Worm (Caenorhabditis elegans) whole organism, L4 larva: ENCODE data around the gene nspg-8.
A peak's percentile ranks its signal among the peaks of the same experiment; 100 is the strongest.

Source experiments
- F10B5.3 ChIP-seq: sonication (generic microtip); optimal IDR thresholded peaks from 2 replicates; lab custom pipeline; 2016; ENCODE audit warnings: mild to moderate bottlenecking, missing genetic modification characterization, missing compliant biosample characterization
- R02D3.7 ChIP-seq: fragments of 150-350 bp; sonication (generic microtip); optimal IDR thresholded peaks from 3 replicates; lab custom pipeline; 2014; ENCODE audit warnings: missing biosample characterization, missing genetic modification characterization
- Y105C5A.15 ChIP-seq: fragments of 200-800 bp; sonication (Bioruptor generic); IDR thresholded peaks from 2 replicates; pipeline ENCODE4 v1.3.6; 2022; ENCODE audit warnings: missing genetic modification characterization, missing compliant biosample characterization
- Y5F2A.4 ChIP-seq: fragments of 200-800 bp; sonication (Bioruptor generic); optimal IDR thresholded peaks from 2 replicates; lab custom pipeline; 2018; ENCODE audit warnings: mild to moderate bottlenecking, missing genetic modification characterization, missing compliant biosample characterization
- ZK337.2 ChIP-seq: fragments of 200-800 bp; sonication (Bioruptor generic); IDR thresholded peaks from 2 replicates; pipeline ENCODE4 v1.3.6; 2022; ENCODE audit warnings: missing genetic modification reagents, missing genetic modification characterization, missing compliant biosample characterization
- ama-1 ChIP-seq: fragments of 150-350 bp; optimal IDR thresholded peaks from 2 replicates; lab custom pipeline; 2014; ENCODE audit warnings: inconsistent platforms, mixed read lengths
- attf-4 ChIP-seq: sonication (generic microtip); optimal IDR thresholded peaks from 3 replicates; lab custom pipeline; 2017; ENCODE audit warnings: missing biosample characterization, missing genetic modification characterization
- ceh-32 ChIP-seq: sonication (generic microtip); optimal IDR thresholded peaks from 2 replicates; lab custom pipeline; 2016; ENCODE audit warnings: mild to moderate bottlenecking, missing genetic modification characterization, missing compliant biosample characterization; ENCODE audit not compliant: poor library complexity
- ceh-82 ChIP-seq: sonication (generic microtip); optimal IDR thresholded peaks from 2 replicates; lab custom pipeline; 2017; ENCODE audit warnings: missing biosample characterization, missing genetic modification characterization
- ctbp-1 ChIP-seq: fragments of 200-800 bp; sonication (Bioruptor generic); IDR thresholded peaks from 2 replicates; pipeline ENCODE4 v1.3.6; 2022; ENCODE audit warnings: missing genetic modification reagents, missing genetic modification characterization, missing compliant biosample characterization
- daf-12 ChIP-seq: fragments of 150-350 bp; optimal IDR thresholded peaks from 2 replicates; lab custom pipeline; 2014; ENCODE audit warnings: missing biosample characterization, missing genetic modification reagents, missing genetic modification characterization
- daf-16 ChIP-seq, 3 experiments: sonication (generic microtip); optimal IDR thresholded peaks; 2 replicates each; lab custom pipeline; 2016 to 2017; ENCODE audit warnings: missing genetic modification characterization in 3 of 3, missing genetic modification reagents in 3 of 3, mild to moderate bottlenecking in 2 of 3, missing compliant biosample characterization in 2 of 3, missing biosample characterization in 1 of 3, moderate library complexity in 1 of 3
- dmd-6 ChIP-seq: fragments of 200-800 bp; sonication (Bioruptor generic); IDR thresholded peaks from 2 replicates; pipeline ENCODE4 v1.3.6; 2022; ENCODE audit warnings: missing genetic modification reagents, missing genetic modification characterization, missing compliant biosample characterization
- dmd-8 ChIP-seq: fragments of 200-800 bp; sonication (Bioruptor generic); IDR thresholded peaks from 2 replicates; pipeline ENCODE4 v1.3.6; 2022; ENCODE audit warnings: missing genetic modification characterization, missing compliant biosample characterization
- egl-43 ChIP-seq: fragments of 200-800 bp; sonication (Bioruptor generic); IDR thresholded peaks from 2 replicates; pipeline ENCODE4 v1.3.6; 2022; ENCODE audit warnings: missing genetic modification reagents, missing genetic modification characterization, missing compliant biosample characterization
- fos-1 ChIP-seq: fragments of 150-350 bp; optimal IDR thresholded peaks from 2 replicates; lab custom pipeline; 2014; ENCODE audit warnings: missing biosample characterization, missing genetic modification characterization
- hlh-11 ChIP-seq: fragments of 200-800 bp; sonication (Bioruptor generic); optimal IDR thresholded peaks from 2 replicates; lab custom pipeline; 2018; ENCODE audit warnings: mild to moderate bottlenecking, missing genetic modification characterization, missing compliant biosample characterization
- hmg-1.1 ChIP-seq: fragments of 200-800 bp; sonication (Bioruptor generic); IDR thresholded peaks from 2 replicates; pipeline ENCODE4 v1.3.6; 2022; ENCODE audit warnings: missing genetic modification reagents, missing genetic modification characterization, missing compliant biosample characterization
- jun-1 ChIP-seq: fragments of 150-350 bp; optimal IDR thresholded peaks from 2 replicates; lab custom pipeline; 2014; ENCODE audit warnings: missing biosample characterization, missing genetic modification reagents, missing genetic modification characterization
- lin-1 ChIP-seq: fragments of 200-800 bp; sonication (Bioruptor generic); IDR thresholded peaks from 2 replicates; pipeline ENCODE4 v1.3.6; 2022; ENCODE audit warnings: missing genetic modification reagents, missing genetic modification characterization, missing compliant biosample characterization
- lin-13 ChIP-seq: fragments of 150-350 bp; optimal IDR thresholded peaks from 2 replicates; lab custom pipeline; 2014; ENCODE audit warnings: missing biosample characterization, missing genetic modification reagents, missing genetic modification characterization
- lin-29 ChIP-seq: fragments of 200-800 bp; sonication (Bioruptor generic); IDR thresholded peaks from 2 replicates; pipeline ENCODE4 v1.3.6; 2022; ENCODE audit warnings: missing genetic modification reagents, missing genetic modification characterization, missing compliant biosample characterization
- lin-39 ChIP-seq: fragments of 150-350 bp; optimal IDR thresholded peaks from 2 replicates; lab custom pipeline; 2014; ENCODE audit warnings: missing biosample characterization, missing genetic modification reagents, missing genetic modification characterization
- lsy-2 ChIP-seq, 2 experiments: fragments of 150-350 bp in 1 of 2; sonication (generic microtip) in 1 of 2; optimal IDR thresholded peaks; 2 replicates each; lab custom pipeline; 2014 to 2017; ENCODE audit warnings: missing biosample characterization in 2 of 2, missing genetic modification characterization in 2 of 2
- mdt-29 ChIP-seq: fragments of 200-800 bp; sonication (Bioruptor generic); IDR thresholded peaks from 2 replicates; pipeline ENCODE4 v1.3.6; 2022; ENCODE audit warnings: missing genetic modification reagents, missing genetic modification characterization, missing compliant biosample characterization
- mep-1 ChIP-seq: fragments of 150-350 bp; sonication (generic microtip); optimal IDR thresholded peaks from 3 replicates; lab custom pipeline; 2014; ENCODE audit warnings: missing biosample characterization, missing genetic modification characterization
- mes-2 ChIP-seq: sonication (generic microtip); optimal IDR thresholded peaks from 2 replicates; lab custom pipeline; 2016; ENCODE audit warnings: missing genotype, mild to moderate bottlenecking, missing genetic modification characterization, missing compliant biosample characterization; ENCODE audit not compliant: poor library complexity, severe bottlenecking
- nhr-102 ChIP-seq: sonication (generic microtip); optimal IDR thresholded peaks from 2 replicates; lab custom pipeline; 2016; ENCODE audit warnings: mild to moderate bottlenecking, missing genetic modification characterization, moderate library complexity, missing compliant biosample characterization
- nhr-11 ChIP-seq: fragments of 150-350 bp; optimal IDR thresholded peaks from 2 replicates; lab custom pipeline; 2014; ENCODE audit warnings: missing biosample characterization, missing genetic modification characterization
- nhr-111 ChIP-seq: fragments of 200-800 bp; sonication (Bioruptor generic); optimal IDR thresholded peaks from 2 replicates; lab custom pipeline; 2018; ENCODE audit warnings: mild to moderate bottlenecking, missing genetic modification characterization, missing compliant biosample characterization
- nhr-28 ChIP-seq: fragments of 150-350 bp; optimal IDR thresholded peaks from 2 replicates; lab custom pipeline; 2014; ENCODE audit warnings: missing biosample characterization, missing genetic modification characterization
- nhr-41 ChIP-seq: fragments of 200-800 bp; sonication (Bioruptor generic); IDR thresholded peaks from 2 replicates; pipeline ENCODE4 v1.3.6; 2022; ENCODE audit warnings: missing genetic modification reagents, missing genetic modification characterization, missing compliant biosample characterization
- nhr-48 ChIP-seq: sonication (generic microtip); optimal IDR thresholded peaks from 2 replicates; lab custom pipeline; 2016; ENCODE audit warnings: mild to moderate bottlenecking, missing genetic modification characterization, missing compliant biosample characterization
- nhr-6 ChIP-seq: fragments of 150-350 bp; optimal IDR thresholded peaks from 2 replicates; lab custom pipeline; 2014; ENCODE audit warnings: missing biosample characterization, missing genetic modification characterization
- nhr-76 ChIP-seq: fragments of 150-350 bp; optimal IDR thresholded peaks from 2 replicates; lab custom pipeline; 2014; ENCODE audit warnings: missing biosample characterization, missing genetic modification characterization
- nhr-77 ChIP-seq: fragments of 150-350 bp; optimal IDR thresholded peaks from 2 replicates; lab custom pipeline; 2014; ENCODE audit warnings: missing biosample characterization, missing genetic modification characterization
- rbr-2 ChIP-seq: sonication (generic microtip); optimal IDR thresholded peaks from 2 replicates; lab custom pipeline; 2016; ENCODE audit warnings: missing genotype, missing genetic modification characterization, missing compliant biosample characterization
- saeg-2 ChIP-seq: fragments of 200-800 bp; sonication (Bioruptor generic); IDR thresholded peaks from 2 replicates; pipeline ENCODE4 v1.3.6; 2022; ENCODE audit warnings: missing genetic modification reagents, missing genetic modification characterization, missing compliant biosample characterization
- sdz-12 ChIP-seq: fragments of 200-800 bp; sonication (Bioruptor generic); optimal IDR thresholded peaks from 2 replicates; lab custom pipeline; 2018; ENCODE audit warnings: mild to moderate bottlenecking, missing genetic modification characterization, missing compliant biosample characterization
- set-16 ChIP-seq: fragments of 200-800 bp; sonication (Bioruptor generic); IDR thresholded peaks from 2 replicates; pipeline ENCODE4 v1.3.6; 2022; ENCODE audit warnings: missing genetic modification reagents, missing genetic modification characterization, missing compliant biosample characterization
- spr-1 ChIP-seq: sonication (generic microtip); optimal IDR thresholded peaks from 2 replicates; lab custom pipeline; 2016; ENCODE audit warnings: mild to moderate bottlenecking, missing genetic modification characterization, missing compliant biosample characterization
- tag-97 ChIP-seq: fragments of 200-800 bp; sonication (Bioruptor generic); IDR thresholded peaks from 2 replicates; pipeline ENCODE4 v1.3.6; 2022; ENCODE audit warnings: missing genetic modification characterization, missing compliant biosample characterization
- tra-1 ChIP-seq: fragments of 200-800 bp; sonication (Bioruptor generic); IDR thresholded peaks from 2 replicates; pipeline ENCODE4 v1.3.6; 2022; ENCODE audit warnings: missing genetic modification reagents, missing genetic modification characterization, missing compliant biosample characterization
- vab-7 ChIP-seq: fragments of 200-800 bp; sonication (Bioruptor generic); IDR thresholded peaks from 2 replicates; pipeline ENCODE4 v1.3.6; 2022; ENCODE audit warnings: missing genetic modification reagents, missing genetic modification characterization, missing compliant biosample characterization
- zfp-3 ChIP-seq: fragments of 200-800 bp; sonication (Bioruptor generic); conservative IDR thresholded peaks from 2 replicates; pipeline ENCODE4 v1.3.6; 2022; ENCODE audit warnings: missing genetic modification reagents, missing genetic modification characterization, missing compliant biosample characterization
- zip-2 ChIP-seq: fragments of 150-350 bp; optimal IDR thresholded peaks from 2 replicates; lab custom pipeline; 2014; ENCODE audit warnings: missing biosample characterization, missing genetic modification characterization
- ztf-11 ChIP-seq: fragments of 150-350 bp; optimal IDR thresholded peaks from 2 replicates; lab custom pipeline; 2014; ENCODE audit warnings: missing biosample characterization, missing genetic modification characterization

nspg-8 gene

DNA sequence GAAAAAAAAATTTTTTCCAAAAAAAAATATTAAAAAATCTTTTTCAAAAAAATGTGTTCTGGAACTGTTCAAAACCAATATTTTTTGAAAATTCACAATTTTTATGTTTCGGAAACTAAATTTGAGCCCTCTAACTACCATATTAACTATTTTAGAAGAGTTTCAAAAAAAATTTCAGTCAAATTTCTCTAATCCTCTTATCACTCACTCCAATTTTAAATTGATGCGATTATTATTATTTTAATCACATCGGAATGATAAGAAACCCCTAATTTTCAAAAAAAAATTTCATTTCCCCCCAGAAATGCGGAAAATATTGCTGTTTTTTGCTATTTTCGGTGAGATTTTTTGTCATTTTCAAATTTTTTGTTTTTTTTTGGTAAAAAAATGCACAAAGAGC lies at the start of gene nspg-8:
Gene nspg-8, plus strand, starts transcription at position 301 of the 400 bp plus-strand sequence.
- TF ChIP-seq dmd-8 (GFP tag; lab: Robert Waterston, UW) = no peak
- TF ChIP-seq lin-29 = no peak
- TF ChIP-seq nhr-77 (tag; lab: Kevin White, UChicago) = no peak
- no peak for TF ChIP-seq set-16 (GFP tag; lab: Robert Waterston, UW)
- no peak for TF ChIP-seq mdt-29
- TF ChIP-seq vab-7 (GFP tag; lab: Robert Waterston, UW) = no peak
- TF ChIP-seq ceh-82 (tag; lab: Kevin White, UChicago) = no peak
- no peak for TF ChIP-seq nhr-28 (tag; lab: Kevin White, UChicago)
- TF ChIP-seq attf-4 (tag; lab: Kevin White, UChicago) = no peak
- no peak for TF ChIP-seq hlh-11
- no peak for TF ChIP-seq ceh-32 (tag; lab: Kevin White, UChicago)
- no peak for TF ChIP-seq jun-1 (tag; lab: Kevin White, UChicago)
- TF ChIP-seq daf-12 = no peak
- no peak for TF ChIP-seq F10B5.3
- no peak for TF ChIP-seq fos-1

DNA sequence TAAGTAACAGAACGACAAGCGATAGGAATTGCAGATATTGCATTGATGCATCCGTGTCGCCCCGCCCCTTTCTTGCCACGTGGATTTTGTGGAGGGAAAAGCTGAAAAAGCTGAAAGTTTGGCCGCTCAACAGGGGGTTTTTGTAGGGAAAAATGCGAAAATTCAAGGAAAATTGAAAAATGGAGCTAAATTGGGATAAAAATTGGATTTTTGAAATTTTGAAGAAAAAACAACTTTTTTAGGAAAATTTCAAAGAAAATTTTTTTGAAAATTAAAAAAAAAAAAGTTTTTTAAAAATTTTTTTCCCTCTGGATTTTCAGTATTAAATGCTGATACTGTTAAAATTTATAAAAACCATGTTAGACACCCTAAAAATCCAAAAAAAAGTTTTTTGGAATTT lies 45.9 kb upstream of the nspg-8 start, which contains the start of gene lgc-46:
Gene lgc-46, minus strand, starts transcription at position 101 of the 400 bp plus-strand sequence.
- TF ChIP-seq lin-1 (GFP tag; lab: Robert Waterston, UW) = no peak
- TF ChIP-seq Y5F2A.4 (GFP tag; lab: Kevin White, UChicago) = no peak
- no peak for TF ChIP-seq nhr-41 (GFP tag; lab: Robert Waterston, UW)
- TF ChIP-seq nhr-48 (tag; lab: Kevin White, UChicago) = no peak
- TF ChIP-seq tra-1 (GFP tag; lab: Robert Waterston, UW) = no peak

DNA sequence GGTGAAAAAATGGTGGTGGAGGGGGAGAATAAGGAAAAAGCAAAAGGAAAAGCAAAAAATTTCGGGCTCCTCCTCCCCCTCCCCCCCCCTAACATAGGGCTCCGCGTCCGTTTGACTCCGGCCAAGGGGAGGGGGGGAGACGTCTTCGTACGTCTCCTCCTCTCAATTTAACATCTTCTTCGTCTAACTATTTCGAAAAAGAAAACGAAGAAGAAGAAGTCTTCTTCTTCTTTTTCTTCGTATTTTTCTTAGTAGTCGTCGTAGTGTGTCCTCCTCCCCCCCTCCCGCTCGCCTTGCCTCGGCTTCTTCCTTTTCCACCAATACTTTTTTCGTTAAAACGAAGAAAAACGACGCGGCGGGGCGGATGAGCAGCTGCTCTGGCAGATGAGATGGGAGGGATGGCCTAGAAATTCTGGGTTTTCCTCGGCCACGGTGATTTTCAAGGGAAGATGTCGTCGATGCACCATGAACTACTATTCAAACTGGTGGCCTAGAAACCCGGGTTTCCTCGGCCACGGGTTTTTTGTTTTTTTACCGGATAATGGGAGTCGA lies 45.0 kb upstream of the nspg-8 start:
- TF ChIP-seq ama-1 (lab: Kevin White, UChicago) (no peak), spr-1 (tag; lab: Kevin White, UChicago) (no peak), set-16 (GFP tag; lab: Robert Waterston, UW) (peak; percentile 59), mep-1 (tag; lab: Kevin White, UChicago) (peak; percentile 51), fos-1 (no peak), saeg-2 (GFP tag; lab: Robert Waterston, UW) (no peak), nhr-6 (tag; lab: Kevin White, UChicago) (no peak), nhr-102 (no peak), ztf-11 (tag; lab: Kevin White, UChicago) (no peak), rbr-2 (tag; lab: Kevin White, UChicago) (peak; percentile 22), R02D3.7 (tag; lab: Kevin White, UChicago) (no peak), nhr-76 (tag; lab: Kevin White, UChicago) (no peak), nhr-11 (no peak), ctbp-1 (0 out of 2 replicates have a peak, but pooled peaks have one; percentile 29)

DNA sequence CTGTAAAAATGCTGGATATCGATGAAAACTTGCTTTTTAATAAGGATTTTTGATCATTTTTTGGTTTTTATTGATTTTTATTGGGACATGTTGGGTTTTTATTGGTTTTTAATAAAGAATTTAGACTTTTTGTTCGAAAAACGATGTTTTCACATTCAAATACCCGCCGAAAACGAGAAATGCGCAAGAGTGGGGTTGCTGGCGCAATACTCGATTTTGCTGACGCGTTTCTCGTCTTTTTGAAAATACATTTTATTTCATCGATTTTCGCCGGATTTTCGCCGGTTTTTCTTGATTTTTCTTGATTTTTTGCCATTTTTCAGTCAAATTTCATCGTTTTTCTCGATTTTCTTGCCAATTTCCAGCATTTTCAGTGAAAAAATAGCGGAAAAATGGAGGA lies 39.1 kb upstream of the nspg-8 start, which contains the start of gene smr-1:
Gene smr-1, plus strand, starts transcription at position 375 of the 400 bp plus-strand sequence.
- TF ChIP-seq lin-39 (tag; lab: Kevin White, UChicago) (no peak), Y5F2A.4 (GFP tag; lab: Kevin White, UChicago) (no peak), lsy-2 (tag; optimal IDR thresholded peaks at IDR 0.05; lab: Kevin White, UChicago) (peak; percentile 62 to 90), mdt-29 (no peak), zip-2 (tag; lab: Kevin White, UChicago) (peak; percentile 29), dmd-6 (peak; percentile 75), Y105C5A.15 (no peak), vab-7 (GFP tag; lab: Robert Waterston, UW) (peak; percentile 30; the same call in 1 of the 2 replicates), mes-2 (tag; lab: Kevin White, UChicago) (peak; percentile 91), nhr-111 (no peak), hmg-1.1 (peak; percentile 73), daf-16 (GFP tag; optimal IDR thresholded peaks at IDR 0.05; lab: Kevin White, UChicago) (peak in 1 of 2 experiments; percentile 34), daf-16 (tag; optimal IDR thresholded peaks at IDR 0.05; lab: Kevin White, UChicago) (no peak), ZK337.2 (GFP tag; lab: Robert Waterston, UW) (no peak), sdz-12 (GFP tag; lab: Kevin White, UChicago) (no peak), zfp-3 (GFP tag; lab: Robert Waterston, UW) (peak; percentile 81), tag-97 (GFP tag; lab: Robert Waterston, UW) (no peak), lin-13 (GFP tag; lab: Kevin White, UChicago) (peak; percentile 90), egl-43 (GFP tag; lab: Robert Waterston, UW) (0 out of 2 replicates have a peak, but pooled peaks have one; percentile 51), nhr-102 (peak; percentile 87)
